Worm (Caenorhabditis elegans) whole organism, L4/young adult: Measurements from ENCODE around the gene Y7A5A.8.

Source experiments
- W03F9.2 ChIP-seq: fragments of 150-350 bp; optimal IDR thresholded peaks from 2 replicates; lab custom pipeline; 2014; ENCODE audit warnings: missing biosample characterization, missing genetic modification characterization
- dao-5 ChIP-seq: sonication (generic microtip); optimal IDR thresholded peaks from 2 replicates; lab custom pipeline; 2016; ENCODE audit warnings: missing genotype, missing genetic modification characterization, moderate library complexity, missing compliant biosample characterization
- him-1 ChIP-seq: sonication (generic microtip); optimal IDR thresholded peaks from 2 replicates; lab custom pipeline; 2016; ENCODE audit warnings: missing genotype, missing genetic modification reagents, missing genetic modification characterization, missing compliant biosample characterization

Y7A5A.8 gene

ce11 chrX:15822197-15822596, at the start of gene Y7A5A.8:
Gene Y7A5A.8 (plus strand): TSS chrX:15822497.
- TF ChIP-seq W03F9.2 (no peak), him-1 (tag; lab: Kevin White, UChicago) (no peak), dao-5 (tag; lab: Kevin White, UChicago) (no peak)

DNA sequence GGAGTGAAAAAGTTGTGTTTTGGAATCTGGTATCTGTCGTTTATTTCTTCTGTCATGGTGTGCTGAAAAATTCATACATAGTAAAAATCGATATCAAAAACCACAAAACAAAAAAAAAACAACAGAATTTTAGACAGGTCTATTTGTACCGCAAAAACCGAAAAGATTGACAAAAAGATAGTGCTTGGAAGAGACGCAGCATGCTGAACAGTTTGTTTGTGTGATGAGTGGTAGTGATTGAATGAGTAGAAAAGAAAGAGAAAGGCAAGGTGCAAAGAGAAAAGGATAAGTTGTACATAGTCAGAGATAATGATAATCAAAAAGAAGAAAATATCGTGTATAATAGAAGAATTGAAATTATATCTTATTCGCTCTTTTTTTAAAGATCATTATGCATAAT, 49.6 kb upstream of the Y7A5A.8 start, which contains the start of gene Y7A5A.2:
Gene Y7A5A.2 (minus strand): TSS at position 62 of the 400 bp plus-strand sequence.
- no peak for TF ChIP-seq him-1 (tag; lab: Kevin White, UChicago)
- no peak for TF ChIP-seq dao-5 (tag; lab: Kevin White, UChicago)
- no peak for TF ChIP-seq W03F9.2

ce11 chrX:15773262-15773908, 48.9 kb upstream of the Y7A5A.8 start, which contains the start of gene Y7A5A.13:
Gene Y7A5A.13 (plus strand): TSS chrX:15773858.
- TF ChIP-seq dao-5 (tag; lab: Kevin White, UChicago) (no peak), W03F9.2 (no peak), him-1 (tag; lab: Kevin White, UChicago) (no peak)

ce11 chrX:15779503-15779902, 42.8 kb upstream of the Y7A5A.8 start:
- no peak for TF ChIP-seq dao-5 (tag; lab: Kevin White, UChicago)
- TF ChIP-seq W03F9.2, result no peak
- no peak for TF ChIP-seq him-1 (tag; lab: Kevin White, UChicago)

DNA sequence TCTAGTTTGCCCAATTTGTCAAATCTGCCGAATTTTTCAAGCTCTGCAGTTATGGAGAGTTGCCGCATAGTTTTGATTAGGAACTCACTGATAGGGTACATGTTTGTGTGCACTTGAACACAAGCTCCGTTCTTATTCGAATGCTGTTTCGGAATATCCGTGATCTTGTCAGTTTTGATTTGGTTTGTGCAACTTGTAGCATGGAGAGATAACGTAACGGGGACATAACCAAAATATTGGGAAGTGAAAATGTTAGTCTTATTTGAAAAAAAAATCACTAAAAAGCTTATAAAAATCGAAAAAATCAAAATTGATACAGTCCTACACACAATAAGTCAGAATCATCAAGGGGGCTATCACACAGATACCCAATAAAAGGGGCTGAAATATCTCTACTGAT, 40.3 kb upstream of the Y7A5A.8 start, which contains the start of gene Y7A5A.24:
Gene Y7A5A.24 (minus strand): TSS at position 101 of the 400 bp plus-strand sequence.
- TF ChIP-seq him-1 (tag; lab: Kevin White, UChicago) (no peak), W03F9.2 (no peak), dao-5 (tag; lab: Kevin White, UChicago) (no peak)

DNA sequence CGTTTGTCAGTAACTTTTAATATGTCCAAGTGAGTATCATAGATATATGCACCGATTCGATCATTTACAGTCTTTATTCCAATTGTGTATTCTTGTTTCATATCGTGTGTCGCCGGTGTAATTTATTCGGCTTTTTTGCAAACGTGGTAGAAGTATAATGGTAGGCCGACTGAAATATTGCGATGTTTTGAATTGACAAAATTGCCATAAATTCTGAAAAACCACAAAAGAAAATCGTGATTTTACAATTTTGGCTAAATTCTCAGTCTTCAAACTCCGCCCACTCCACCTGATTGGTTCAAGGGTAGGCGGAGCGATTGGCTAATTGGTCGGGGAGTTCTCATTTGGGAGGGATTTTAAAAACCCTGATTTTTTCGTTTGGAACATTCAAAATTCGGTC, 37.7 kb upstream of the Y7A5A.8 start, which contains the start of gene Y7A5A.3:
Gene Y7A5A.3 (minus strand): TSS at position 101 of the 400 bp plus-strand sequence.
- no peak for TF ChIP-seq him-1 (tag; lab: Kevin White, UChicago)
- no peak for TF ChIP-seq W03F9.2
- no peak for TF ChIP-seq dao-5 (tag; lab: Kevin White, UChicago)

- no peak for TF ChIP-seq W03F9.2
- no peak for TF ChIP-seq dao-5 (tag; lab: Kevin White, UChicago)
- no peak for TF ChIP-seq him-1 (tag; lab: Kevin White, UChicago)
Measured at ce11 chrX:15786726-15787125, 35.6 kb upstream of the Y7A5A.8 start, which contains the start of gene Y7A5A.5. Gene Y7A5A.5 (minus strand): TSS chrX:15786826.

DNA sequence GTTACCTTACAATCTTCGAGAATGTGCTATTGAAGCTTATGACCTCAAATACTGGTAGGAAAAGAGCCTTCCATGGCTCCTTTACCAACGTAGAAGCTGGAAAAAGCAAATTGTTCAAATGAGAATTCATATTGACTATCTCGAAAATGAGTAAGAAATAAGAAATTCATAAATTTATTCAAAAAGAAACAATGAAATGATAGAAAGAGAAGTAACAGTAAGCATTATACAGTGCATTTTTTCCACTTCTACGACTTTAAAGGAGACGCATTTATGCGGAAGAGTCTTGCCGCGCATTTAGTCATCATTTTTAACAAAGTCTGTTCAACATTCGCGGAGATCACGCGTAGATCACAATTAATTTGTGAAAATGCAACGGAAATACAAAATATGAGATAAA, 27.3 kb upstream of the Y7A5A.8 start, which contains the start of gene Y7A5A.10:
Gene Y7A5A.10 (minus strand): TSS at position 101 of the 400 bp plus-strand sequence.
- no peak for TF ChIP-seq him-1 (tag; lab: Kevin White, UChicago)
- TF ChIP-seq dao-5 (tag; lab: Kevin White, UChicago), result no peak
- no peak for TF ChIP-seq W03F9.2

DNA sequence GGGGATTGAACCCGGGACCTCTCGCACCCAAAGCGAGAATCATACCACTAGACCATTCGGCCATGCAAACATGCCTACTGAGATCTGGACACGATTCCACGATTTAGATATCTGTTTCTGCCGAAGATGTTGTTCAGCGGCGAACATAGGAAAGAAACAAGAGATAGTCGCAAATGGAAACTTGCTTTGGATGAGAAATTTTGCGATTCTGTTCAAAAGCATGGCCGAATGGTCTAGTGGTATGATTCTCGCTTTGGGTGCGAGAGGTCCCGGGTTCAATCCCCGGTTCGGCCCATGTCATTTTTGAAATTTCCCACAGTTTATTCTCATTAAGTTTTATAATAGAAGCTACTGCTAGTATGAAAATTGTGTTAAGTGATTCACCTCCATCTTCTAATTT, 25.7 kb upstream of the Y7A5A.8 start:
- TF ChIP-seq W03F9.2, result no peak
- no peak for TF ChIP-seq dao-5 (tag; lab: Kevin White, UChicago)
- no peak for TF ChIP-seq him-1 (tag; lab: Kevin White, UChicago)

DNA sequence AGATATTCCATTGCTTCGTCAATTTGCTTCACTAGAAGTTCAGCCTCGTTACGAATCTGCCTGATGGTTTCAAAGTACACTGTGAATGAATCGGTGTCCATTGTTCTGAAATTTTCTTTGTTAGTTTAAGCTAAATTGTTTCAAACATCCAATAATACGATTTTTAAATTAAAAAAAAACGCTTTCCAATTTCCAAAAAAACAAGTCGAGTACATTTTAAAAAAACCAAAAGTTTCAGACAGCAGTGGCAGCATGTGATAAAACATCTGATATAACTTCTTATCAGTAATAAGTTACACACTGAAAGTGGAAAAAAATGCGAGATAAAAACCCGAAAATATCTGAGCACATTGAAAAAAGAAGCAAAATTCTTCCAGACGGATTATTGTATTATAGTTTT, 22.7 kb upstream of the Y7A5A.8 start, which contains the start of gene Y7A5A.6:
Gene Y7A5A.6 (minus strand): TSS at position 101 of the 400 bp plus-strand sequence.
- TF ChIP-seq dao-5 (tag; lab: Kevin White, UChicago) (no peak), him-1 (tag; lab: Kevin White, UChicago) (no peak), W03F9.2 (no peak)

ce11 chrX:15801827-15802226, 20.5 kb upstream of the Y7A5A.8 start:
- TF ChIP-seq dao-5 (tag; lab: Kevin White, UChicago), result no peak
- TF ChIP-seq W03F9.2, result no peak
- TF ChIP-seq him-1 (tag; lab: Kevin White, UChicago), result no peak

ce11 chrX:15804072-15804471, 18.2 kb upstream of the Y7A5A.8 start, which contains the start of gene Y7A5A.7:
Gene Y7A5A.7 (minus strand): TSS chrX:15804172.
- TF ChIP-seq him-1 (tag; lab: Kevin White, UChicago) (no peak), W03F9.2 (no peak), dao-5 (tag; lab: Kevin White, UChicago) (no peak)

- no peak for TF ChIP-seq him-1 (tag; lab: Kevin White, UChicago)
- TF ChIP-seq W03F9.2, result no peak
- TF ChIP-seq dao-5 (tag; lab: Kevin White, UChicago), result no peak
Measured at ce11 chrX:15811341-15811740, 11.0 kb upstream of the Y7A5A.8 start.

- TF ChIP-seq W03F9.2, result no peak
- TF ChIP-seq him-1 (tag; lab: Kevin White, UChicago), result no peak
- TF ChIP-seq dao-5 (tag; lab: Kevin White, UChicago), result no peak
Measured at ce11 chrX:15814548-15814947, 7.7 kb upstream of the Y7A5A.8 start.
